Worm (Caenorhabditis elegans): ENCODE measurements around the gene col-164.
A peak's percentile ranks its signal among the peaks of the same experiment; 100 is the strongest.

The col-164 gene

ce11 chrX:2093169-2093568 is at the start of gene col-164:
TSS of gene col-164 (plus strand) at chrX:2093469.
- TF ChIP-seq F16B12.6 (tag; optimal IDR thresholded peaks at IDR 0.05) (no peak), efl-1 (optimal IDR thresholded peaks at IDR 0.05) (no peak), efl-1 (GFP tag; optimal IDR thresholded peaks at IDR 0.05 in 1 of 2) (peak in 1 of 2 experiments; percentile 27), C16A3.4 (tag; optimal IDR thresholded peaks at IDR 0.05) (no peak), tlp-1 (tag; optimal IDR thresholded peaks at IDR 0.05) (no peak), nhr-11 (tag; optimal IDR thresholded peaks at IDR 0.05) (no peak)

- TF ChIP-seq efl-1 (optimal IDR thresholded peaks at IDR 0.05), result no peak
- TF ChIP-seq efl-1 (GFP tag; optimal IDR thresholded peaks at IDR 0.05 in 1 of 2), result no peak
- TF ChIP-seq ceh-8 (GFP tag; optimal IDR thresholded peaks at IDR 0.05), result peak; percentile 37
These were observed 48.6 kb upstream of the col-164 start for ce11 chrX:2044541-2045168.

ce11 chrX:2045603-2046002 is 47.7 kb upstream of the col-164 start:
- TF ChIP-seq alr-1 (tag; optimal IDR thresholded peaks at IDR 0.05; ENCODE audit: borderline replicate concordance) (no peak), rnt-1 (tag; optimal IDR thresholded peaks at IDR 0.05) (no peak), unc-62 (GFP tag; optimal IDR thresholded peaks at IDR 0.05) (no peak), unc-86 (tag; optimal IDR thresholded peaks at IDR 0.05) (no peak), nhr-19 (GFP tag; conservative IDR thresholded peaks at IDR 0.05) (no peak), unc-30 (tag; optimal IDR thresholded peaks at IDR 0.05) (no peak), lin-15B (tag; optimal IDR thresholded peaks at IDR 0.05) (no peak), lin-13 (GFP tag; optimal IDR thresholded peaks at IDR 0.05) (no peak), dsc-1 (tag; optimal IDR thresholded peaks at IDR 0.05) (no peak)

- no peak for TF ChIP-seq irx-1 (tag; optimal IDR thresholded peaks at IDR 0.05)
- TF ChIP-seq xbp-1 (tag; optimal IDR thresholded peaks at IDR 0.05), result no peak
- no peak for TF ChIP-seq nhr-11 (tag; optimal IDR thresholded peaks at IDR 0.05)
- TF ChIP-seq tlp-1 (tag; optimal IDR thresholded peaks at IDR 0.05), result no peak
- no peak for TF ChIP-seq mep-1 (tag; optimal IDR thresholded peaks at IDR 0.05)
- TF ChIP-seq nhr-85 (tag), result peak; percentile 26
- TF ChIP-seq C34B4.2 (tag; optimal IDR thresholded peaks at IDR 0.05), result no peak
- TF ChIP-seq lin-14 (GFP tag; optimal IDR thresholded peaks at IDR 0.05), result peak; percentile 46
- TF ChIP-seq snu-23 (GFP tag; optimal IDR thresholded peaks at IDR 0.05), result no peak
- no peak for TF ChIP-seq nhr-47 (tag; optimal IDR thresholded peaks at IDR 0.05)
- TF ChIP-seq aha-1 (tag; optimal IDR thresholded peaks at IDR 0.05), result no peak
- TF ChIP-seq C16A3.4 (tag; optimal IDR thresholded peaks at IDR 0.05), result no peak
- no peak for TF ChIP-seq egl-13 (tag; optimal IDR thresholded peaks at IDR 0.05)
- TF ChIP-seq mab-9 (GFP tag; IDR thresholded peaks at IDR 0.05), result 0 out of 2 replicates have a peak, but pooled peaks have one; percentile 30
- TF ChIP-seq hpl-2 (GFP tag; optimal IDR thresholded peaks at IDR 0.05), result no peak
- TF ChIP-seq fkh-10 (GFP tag; optimal IDR thresholded peaks at IDR 0.05), result no peak
- TF ChIP-seq unc-130 (tag; optimal IDR thresholded peaks at IDR 0.05), result no peak
- no peak for TF ChIP-seq hlh-4 (tag; optimal IDR thresholded peaks at IDR 0.05)
- TF ChIP-seq blmp-1 (tag; optimal IDR thresholded peaks at IDR 0.05), result peak; percentile 51
- no peak for TF ChIP-seq efl-3 (GFP tag; optimal IDR thresholded peaks at IDR 0.05)
- TF ChIP-seq ceh-82 (tag; optimal IDR thresholded peaks at IDR 0.05), result no peak
- no peak for TF ChIP-seq nhr-12 (tag; optimal IDR thresholded peaks at IDR 0.05)
- TF ChIP-seq grh-1 (GFP tag; IDR thresholded peaks at IDR 0.05), result no peak; the same call in 1 of the 2 replicates
- TF ChIP-seq rnt-1 (tag; optimal IDR thresholded peaks at IDR 0.05), result no peak
- TF ChIP-seq ceh-88 (GFP tag; IDR thresholded peaks at IDR 0.05), result no peak
- TF ChIP-seq jun-1 (tag; optimal IDR thresholded peaks at IDR 0.05), result no peak
- TF ChIP-seq swsn-7 (tag; optimal IDR thresholded peaks at IDR 0.05), result no peak
These were observed 47.0 kb upstream of the col-164 start, which contains the start of gene igcm-4 for ce11 chrX:2046124-2046722. TSS of gene igcm-4 (minus strand) at chrX:2046360.
